Fruit fly (Drosophila melanogaster): Measurements from ENCODE around the gene CG11555.

The CG11555 gene

dm6 chr2L:283071-283482, 9.4 kb downstream of the CG11555 start, which contains the start of gene CG11601 (continued):
- TF ChIP-seq pros (GFP tag; optimal IDR thresholded peaks at IDR 0.05): no peak
- TF ChIP-seq CG1602 (GFP tag; optimal IDR thresholded peaks at IDR 0.05): no peak
- TF ChIP-seq CG3163 (GFP tag; optimal IDR thresholded peaks at IDR 0.05): no peak
- TF ChIP-seq CG8290 (GFP tag; optimal IDR thresholded peaks at IDR 0.05): no peak
- TF ChIP-seq CG8290 (tag; optimal IDR thresholded peaks at IDR 0.05): peak in 1 of 2 experiments; percentile 64
- TF ChIP-seq CG11504 (tag; optimal IDR thresholded peaks at IDR 0.05): peak; percentile 29
- peak; percentile 4 for TF ChIP-seq Chrac-16 (GFP tag; optimal IDR thresholded peaks at IDR 0.05)
- TF ChIP-seq hb (GFP tag; IDR thresholded peaks at IDR 0.05; ENCODE audit: partially characterized antibody): no peak
- TF ChIP-seq Trl (optimal IDR thresholded peaks at IDR 0.05): no peak
- peak; percentile 5 for TF ChIP-seq Trl (GFP tag; optimal IDR thresholded peaks at IDR 0.05)
- TF ChIP-seq eve (GFP tag; optimal IDR thresholded peaks at IDR 0.05): no peak
- TF ChIP-seq sens (GFP tag): peak; percentile 75
- TF ChIP-seq pnt (GFP tag; optimal IDR thresholded peaks at IDR 0.05): peak; percentile 0
- TF ChIP-seq CG18619 (GFP tag; optimal IDR thresholded peaks at IDR 0.05): no peak
- TF ChIP-seq H15 (GFP tag; IDR thresholded peaks at IDR 0.05): no peak
- no peak for TF ChIP-seq CG11085 (GFP tag; IDR thresholded peaks at IDR 0.05)
- TF ChIP-seq Side (GFP tag; optimal IDR thresholded peaks at IDR 0.05): peak; percentile 10
- peak; percentile 37 for TF ChIP-seq CG14710 (tag; optimal IDR thresholded peaks at IDR 0.05)
- TF ChIP-seq CG16815 (GFP tag; optimal IDR thresholded peaks at IDR 0.05): no peak
- no peak for TF ChIP-seq ase (GFP tag; IDR thresholded peaks at IDR 0.05)
- peak; percentile 58 for TF ChIP-seq gfzf (GFP tag; optimal IDR thresholded peaks at IDR 0.05)
- no peak for TF ChIP-seq mld (GFP tag; IDR thresholded peaks at IDR 0.05; ENCODE audit: partially characterized antibody)
- TF ChIP-seq CG18262 (tag; optimal IDR thresholded peaks at IDR 0.05): peak; percentile 2
- peak in 1 of 2 experiments; percentile 39 for TF ChIP-seq bsh (GFP tag; optimal IDR thresholded peaks at IDR 0.05)
- TF ChIP-seq pan (optimal IDR thresholded peaks at IDR 0.05): no peak
- TF ChIP-seq pan (GFP tag; optimal IDR thresholded peaks at IDR 0.05 in 1 of 2, IDR thresholded peaks at IDR 0.05 in 1 of 2): peak in 1 of 2 experiments; percentile 33
- TF ChIP-seq CG6765 (GFP tag; optimal IDR thresholded peaks at IDR 0.05): no peak
- 0 out of 3 replicates have a peak, but pooled peaks have one; percentile 25 for TF ChIP-seq CG11695 (GFP tag; IDR thresholded peaks at IDR 0.05)
- no peak for TF ChIP-seq CkIIα-i1 (GFP tag; IDR thresholded peaks at IDR 0.05)
- no peak for TF ChIP-seq en (GFP tag; optimal IDR thresholded peaks at IDR 0.05)
- peak; percentile 55 for TF ChIP-seq HmgZ (tag; optimal IDR thresholded peaks at IDR 0.05)
- no peak for TF ChIP-seq CG7745 (tag; optimal IDR thresholded peaks at IDR 0.05)
- TF ChIP-seq CG11247 (GFP tag; IDR thresholded peaks at IDR 0.05): peak; percentile 18; the same call in 1 of the 2 replicates
- peak; percentile 58; the same call in 1 of the 3 replicates for TF ChIP-seq ci (GFP tag; IDR thresholded peaks at IDR 0.05)
- no peak for TF ChIP-seq Jarid2 (GFP tag; optimal IDR thresholded peaks at IDR 0.05)
- no peak for TF ChIP-seq Hr39 (optimal IDR thresholded peaks at IDR 0.05)

DNA sequence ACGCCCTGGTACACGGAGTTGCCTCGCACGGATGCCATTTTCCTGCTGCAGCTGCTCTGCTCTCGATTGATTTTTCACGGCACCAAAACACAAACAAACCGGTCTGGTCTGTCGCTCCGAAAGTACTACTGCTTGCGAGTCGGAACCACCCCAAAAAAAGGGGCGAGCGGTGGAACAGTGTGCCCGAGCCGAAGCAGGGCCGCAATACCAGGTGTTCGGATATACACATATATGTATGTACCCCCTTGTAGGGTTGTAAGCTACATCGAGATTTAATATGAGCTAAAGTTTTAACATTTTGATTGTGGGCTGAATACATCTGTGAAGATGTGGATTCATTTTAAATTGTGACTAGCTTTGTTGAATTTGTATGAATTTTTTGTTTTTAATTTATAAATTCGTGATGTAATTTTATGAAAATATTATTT, 12.0 kb downstream of the CG11555 start:
- peak; percentile 70 for TF ChIP-seq CG1603 (tag; optimal IDR thresholded peaks at IDR 0.05)
- no peak for TF ChIP-seq hth (optimal IDR thresholded peaks at IDR 0.05)
- TF ChIP-seq CG12236 (GFP tag; optimal IDR thresholded peaks at IDR 0.05): no peak
- no peak for TF ChIP-seq HLH3B (GFP tag; IDR thresholded peaks at IDR 0.05)
- no peak; the same call in none of the 2 replicates for TF ChIP-seq Atf6 (GFP tag; IDR thresholded peaks at IDR 0.05)
- peak; percentile 48 for TF ChIP-seq CG17385 (GFP tag; optimal IDR thresholded peaks at IDR 0.05)
- no peak for TF ChIP-seq emc (GFP tag; optimal IDR thresholded peaks at IDR 0.05)
- no peak for TF ChIP-seq dan (GFP tag; IDR thresholded peaks at IDR 0.05)
- peak; percentile 0 for TF ChIP-seq Max (GFP tag; optimal IDR thresholded peaks at IDR 0.05)
- peak; percentile 22 for TF ChIP-seq nerfin-1 (tag; optimal IDR thresholded peaks at IDR 0.05)
- TF ChIP-seq NC2β (GFP tag; optimal IDR thresholded peaks at IDR 0.05): peak; percentile 16
- TF ChIP-seq CG13287 (GFP tag; IDR thresholded peaks at IDR 0.05; ENCODE audit: partially characterized antibody): peak; percentile 41; the same call in 1 of the 2 replicates
- peak; percentile 63 for TF ChIP-seq YL-1 (GFP tag; optimal IDR thresholded peaks at IDR 0.05)
- TF ChIP-seq CG7839 (tag; optimal IDR thresholded peaks at IDR 0.05): peak; percentile 53
- peak; percentile 54 for TF ChIP-seq NfI (GFP tag; optimal IDR thresholded peaks at IDR 0.05)
- TF ChIP-seq CG42726 (GFP tag; IDR thresholded peaks at IDR 0.05; ENCODE audit: partially characterized antibody): peak; percentile 74
- peak; percentile 64 for TF ChIP-seq CoRest (tag; optimal IDR thresholded peaks at IDR 0.05)
- no peak for TF ChIP-seq corto (GFP tag; optimal IDR thresholded peaks at IDR 0.05)
- peak; percentile 19 for TF ChIP-seq Chrac-16 (GFP tag; optimal IDR thresholded peaks at IDR 0.05)
